Fruit fly (Drosophila melanogaster) whole organism, wandering third instar larva: ENCODE data around the gene Cdc5.
A peak's percentile ranks its signal among the peaks of the same experiment; 100 is the strongest.

ENCODE experiments used
- Abd-B ChIP-seq: fragments of >200 bp; optimal IDR thresholded peaks from 2 replicates; lab custom pipeline; 2017; ENCODE audit warnings: missing biosample characterization, missing genetic modification characterization
- CG32264 ChIP-seq: fragments of 200-800 bp; sonication (Bioruptor generic); optimal IDR thresholded peaks from 2 replicates; lab custom pipeline; 2016; ENCODE audit warnings: missing biosample characterization, missing genetic modification characterization
- CG9705 ChIP-seq: fragments of 200-800 bp; sonication (Bioruptor generic); optimal IDR thresholded peaks from 2 replicates; lab custom pipeline; 2018; ENCODE audit warnings: missing biosample characterization, mild to moderate bottlenecking, missing genetic modification characterization
- CrebA ChIP-seq: fragments of 200-800 bp; sonication (Bioruptor generic); optimal IDR thresholded peaks from 2 replicates; lab custom pipeline; 2016; ENCODE audit warnings: missing biosample characterization, mild to moderate bottlenecking, missing genetic modification characterization, borderline replicate concordance
- Dfd ChIP-seq: fragments of >200 bp; optimal IDR thresholded peaks from 2 replicates; lab custom pipeline; 2017; ENCODE audit warnings: missing biosample characterization, missing genetic modification characterization
- Dif ChIP-seq: fragments of 200-275, 200-300 bp; sonication (Bioruptor generic); optimal IDR thresholded peaks from 2 replicates; lab custom pipeline; 2018; ENCODE audit warnings: missing biosample characterization, missing genetic modification characterization; ENCODE audit not compliant: partially characterized antibody
- GATAd ChIP-seq: sonication (Bioruptor generic); optimal IDR thresholded peaks from 2 replicates; lab custom pipeline; 2016; ENCODE audit warnings: missing biosample characterization, missing genetic modification characterization
- HLH106 ChIP-seq: fragments of 200-800 bp; optimal IDR thresholded peaks from 3 replicates; lab custom pipeline; 2019; ENCODE audit warnings: missing biosample characterization, mild to moderate bottlenecking, missing genetic modification characterization, moderate library complexity
- Hnf4 ChIP-seq: fragments of 200-800 bp; sonication (Bioruptor generic); optimal IDR thresholded peaks from 2 replicates; lab custom pipeline; 2016; ENCODE audit warnings: missing biosample characterization, mild to moderate bottlenecking, missing genetic modification characterization
- Hr78 ChIP-seq: fragments of >200 bp; optimal IDR thresholded peaks from 2 replicates; lab custom pipeline; 2017; ENCODE audit warnings: missing biosample characterization, missing genetic modification characterization
- Jra ChIP-seq: sonication (Bioruptor generic); optimal IDR thresholded peaks from 2 replicates; lab custom pipeline; 2016; ENCODE audit warnings: missing biosample characterization, missing genetic modification characterization
- Mio ChIP-seq: sonication (Bioruptor generic); optimal IDR thresholded peaks from 2 replicates; lab custom pipeline; 2016; ENCODE audit warnings: missing biosample characterization, missing genetic modification characterization
- Myc ChIP-seq: fragments of >200 bp; optimal IDR thresholded peaks from 2 replicates; lab custom pipeline; 2017
- OdsH ChIP-seq: fragments of 200-800 bp; sonication (Bioruptor generic); optimal IDR thresholded peaks from 2 replicates; lab custom pipeline; 2016; ENCODE audit warnings: missing biosample characterization, mild to moderate bottlenecking, missing genetic modification characterization
- Rel ChIP-seq, 2 experiments: fragments of 200-800 bp; sonication (Bioruptor generic) in 1 of 2; optimal IDR thresholded peaks; 2 replicates in 1 of 2; 3 replicates in 1 of 2; lab custom pipeline; 2016 to 2019; ENCODE audit warnings: mild to moderate bottlenecking in 2 of 2, missing biosample characterization in 2 of 2, missing genetic modification characterization in 2 of 2, moderate library complexity in 1 of 2
- Sp1 ChIP-seq: fragments of 200-800 bp; sonication (Bioruptor generic); optimal IDR thresholded peaks from 3 replicates; lab custom pipeline; 2019; ENCODE audit warnings: missing biosample characterization, mild to moderate bottlenecking, missing genetic modification characterization, moderate library complexity
- Vsx2 ChIP-seq: fragments of 200-300, 225-300 bp; sonication (Bioruptor generic); optimal IDR thresholded peaks from 2 replicates; lab custom pipeline; 2018; ENCODE audit warnings: missing biosample characterization, missing genetic modification characterization; ENCODE audit not compliant: partially characterized antibody
- br ChIP-seq: fragments of 200-800 bp; sonication (Bioruptor generic); optimal IDR thresholded peaks from 2 replicates; lab custom pipeline; 2016; ENCODE audit warnings: missing biosample characterization, missing genetic modification characterization
- brk ChIP-seq: fragments of 200-800 bp; sonication (Bioruptor generic); optimal IDR thresholded peaks from 2 replicates; lab custom pipeline; 2016; ENCODE audit warnings: missing biosample characterization, mild to moderate bottlenecking, missing genetic modification characterization
- dl ChIP-seq, 2 experiments: fragments of 175-275, 200-275 bp in 1 of 2; fragments of 200-275 bp in 1 of 2; sonication (Bioruptor generic); optimal IDR thresholded peaks; lab custom pipeline; 2018; ENCODE audit warnings: mild to moderate bottlenecking in 2 of 2, missing biosample characterization in 2 of 2, missing genetic modification characterization in 2 of 2, moderate library complexity in 2 of 2; ENCODE audit not compliant: partially characterized antibody in 2 of 2, insufficient read depth in 1 of 2
- dmrt93B ChIP-seq: fragments of 200-800 bp; sonication (Bioruptor generic); optimal IDR thresholded peaks from 2 replicates; lab custom pipeline; 2018; ENCODE audit warnings: missing biosample characterization, mild to moderate bottlenecking, missing genetic modification characterization
- dsf ChIP-seq: sonication (Bioruptor generic); optimal IDR thresholded peaks from 2 replicates; lab custom pipeline; 2016; ENCODE audit warnings: missing biosample characterization, missing genetic modification characterization, borderline replicate concordance
- ey ChIP-seq: fragments of 200-800 bp; sonication (Bioruptor generic); optimal IDR thresholded peaks from 2 replicates; lab custom pipeline; 2016; ENCODE audit warnings: missing biosample characterization, missing genetic modification characterization
- foxo ChIP-seq, 2 experiments: fragments of 200-800 bp; sonication (Bioruptor generic); optimal IDR thresholded peaks; 2 replicates in 1 of 2; 3 replicates in 1 of 2; lab custom pipeline; 2016 to 2017; ENCODE audit warnings: missing biosample characterization in 2 of 2, missing genetic modification characterization in 2 of 2
- fru ChIP-seq: fragments of 200-800 bp; sonication (Bioruptor generic); optimal IDR thresholded peaks from 3 replicates; lab custom pipeline; 2016; ENCODE audit warnings: missing biosample characterization, mild to moderate bottlenecking, missing genetic modification characterization
- h ChIP-seq: fragments of 200-800 bp; sonication (Bioruptor generic); optimal IDR thresholded peaks from 3 replicates; lab custom pipeline; 2016; ENCODE audit warnings: missing biosample characterization, mild to moderate bottlenecking, missing genetic modification characterization
- jim ChIP-seq: fragments of 175-275, 200-325 bp; sonication (Bioruptor generic); optimal IDR thresholded peaks from 2 replicates; lab custom pipeline; 2016; ENCODE audit warnings: missing biosample characterization, mild to moderate bottlenecking, missing genetic modification characterization
- lola ChIP-seq: fragments of >200 bp; optimal IDR thresholded peaks from 2 replicates; lab custom pipeline; 2017; ENCODE audit warnings: missing biosample characterization, missing genetic modification characterization
- pan ChIP-seq: fragments of >200 bp; optimal IDR thresholded peaks from 2 replicates; lab custom pipeline; 2017
- psq ChIP-seq: fragments of 200-800 bp; sonication (Bioruptor generic); optimal IDR thresholded peaks from 3 replicates; lab custom pipeline; 2017; ENCODE audit warnings: missing biosample characterization, mild to moderate bottlenecking, missing genetic modification characterization, moderate library complexity
- rgr ChIP-seq: fragments of 200-800 bp; sonication (Bioruptor generic); optimal IDR thresholded peaks from 3 replicates; lab custom pipeline; 2016; ENCODE audit warnings: missing biosample characterization, mild to moderate bottlenecking, missing genetic modification characterization
- sv ChIP-seq: fragments of 200-800 bp; sonication (Bioruptor generic); optimal IDR thresholded peaks from 3 replicates; lab custom pipeline; 2016; ENCODE audit warnings: missing biosample characterization, missing genetic modification characterization
- tai ChIP-seq: sonication (Bioruptor generic); optimal IDR thresholded peaks from 2 replicates; lab custom pipeline; 2016; ENCODE audit warnings: missing biosample characterization, missing genetic modification characterization
- usp ChIP-seq: fragments of >200 bp; optimal IDR thresholded peaks from 2 replicates; lab custom pipeline; 2017; ENCODE audit warnings: missing biosample characterization, missing genetic modification characterization
- woc ChIP-seq: sonication (Bioruptor generic); optimal IDR thresholded peaks from 2 replicates; lab custom pipeline; 2016; ENCODE audit warnings: missing biosample characterization, mild to moderate bottlenecking, missing genetic modification characterization

Gene Cdc5

dm6 chr3L:357681-358080 lies 3.5 kb downstream of the Cdc5 start, which contains the start of gene Roc1b:
Gene Roc1b, plus strand, starts transcription at chr3L:357981.
- TF ChIP-seq h (GFP tag; lab: Kevin White, UChicago) = no peak
- no peak for TF ChIP-seq CG32264
- TF ChIP-seq ey (GFP tag; lab: Kevin White, UChicago) = no peak
- no peak for TF ChIP-seq Mio (GFP tag; lab: Kevin White, UChicago)
- no peak for TF ChIP-seq OdsH
- TF ChIP-seq dl (GFP tag; optimal IDR thresholded peaks at IDR 0.05; lab: Kevin White, UChicago; ENCODE audit: insufficient read depth in 1 of 2, partially characterized antibody in 2 of 2) = no peak
- TF ChIP-seq dsf (GFP tag; lab: Kevin White, UChicago) = no peak

dm6 chr3L:356016-356472 lies 5.1 kb downstream of the Cdc5 start, which contains the start of gene CG1231:
Gene CG1231, plus strand, starts transcription at chr3L:356422.
- TF ChIP-seq OdsH = no peak
- TF ChIP-seq, all 38 proteins: peak for 0

dm6 chr3L:350651-351228 lies 10.4 kb downstream of the Cdc5 start:
- TF ChIP-seq rgr (GFP tag; lab: Kevin White, UChicago) (peak; percentile 58), Rel (GFP tag; optimal IDR thresholded peaks at IDR 0.05; lab: Kevin White, UChicago) (no peak), Rel (tag; optimal IDR thresholded peaks at IDR 0.05; lab: Kevin White, UChicago) (no peak), psq (GFP tag; lab: Kevin White, UChicago) (peak; percentile 44), ey (GFP tag; lab: Kevin White, UChicago) (peak; percentile 58), h (GFP tag; lab: Kevin White, UChicago) (peak; percentile 72), usp (GFP tag; lab: Kevin White, UChicago) (no peak), CG9705 (no peak), CG32264 (peak; percentile 11), sv (GFP tag; lab: Kevin White, UChicago) (peak; percentile 42), OdsH (peak; percentile 52), foxo (GFP tag; optimal IDR thresholded peaks at IDR 0.05; lab: Kevin White, UChicago) (peak in 1 of 2 experiments; percentile 82), brk (no peak)
- TF ChIP-seq, all 38 proteins: peak for 8

dm6 chr3L:349751-350150 lies 11.4 kb downstream of the Cdc5 start:
- TF ChIP-seq Hr78 (GFP tag; lab: Kevin White, UChicago) = no peak
- peak; percentile 25 for TF ChIP-seq OdsH
- TF ChIP-seq Abd-B (GFP tag; lab: Kevin White, UChicago) = no peak
- TF ChIP-seq woc (GFP tag; lab: Kevin White, UChicago) = peak; percentile 8
- no peak for TF ChIP-seq tai (GFP tag; lab: Kevin White, UChicago)
- peak; percentile 25 for TF ChIP-seq fru (GFP tag; lab: Kevin White, UChicago)
- TF ChIP-seq Jra (GFP tag; lab: Kevin White, UChicago) = no peak
- peak; percentile 42 for TF ChIP-seq h (GFP tag; lab: Kevin White, UChicago)
- no peak for TF ChIP-seq Myc (lab: Kevin White, UChicago)
- no peak for TF ChIP-seq Dif
- TF ChIP-seq foxo (GFP tag; optimal IDR thresholded peaks at IDR 0.05; lab: Kevin White, UChicago) = peak in 1 of 2 experiments; percentile 39
- TF ChIP-seq sv (GFP tag; lab: Kevin White, UChicago) = no peak
- TF ChIP-seq br (GFP tag; lab: Kevin White, UChicago) = peak; percentile 22
- peak; percentile 44 for TF ChIP-seq rgr (GFP tag; lab: Kevin White, UChicago)
- TF ChIP-seq ey (GFP tag; lab: Kevin White, UChicago) = peak; percentile 38
- TF ChIP-seq Vsx2 = no peak
- TF ChIP-seq HLH106 (tag; lab: Kevin White, UChicago) = no peak
- TF ChIP-seq Rel (GFP tag; optimal IDR thresholded peaks at IDR 0.05; lab: Kevin White, UChicago) = no peak
- no peak for TF ChIP-seq Rel (tag; optimal IDR thresholded peaks at IDR 0.05; lab: Kevin White, UChicago)
- no peak for TF ChIP-seq GATAd (GFP tag; lab: Kevin White, UChicago)
- no peak for TF ChIP-seq Hnf4 (GFP tag; lab: Kevin White, UChicago)
- TF ChIP-seq CrebA (GFP tag; lab: Kevin White, UChicago) = no peak

- TF ChIP-seq jim (GFP tag; lab: Kevin White, UChicago) = no peak
- TF ChIP-seq h (GFP tag; lab: Kevin White, UChicago) = no peak
- TF ChIP-seq pan (lab: Kevin White, UChicago) = no peak
- no peak for TF ChIP-seq Myc (lab: Kevin White, UChicago)
- TF ChIP-seq lola (GFP tag; lab: Kevin White, UChicago) = no peak
- no peak for TF ChIP-seq tai (GFP tag; lab: Kevin White, UChicago)
- no peak for TF ChIP-seq dmrt93B (GFP tag; lab: Kevin White, UChicago)
- no peak for TF ChIP-seq Hnf4 (GFP tag; lab: Kevin White, UChicago)
- no peak for TF ChIP-seq Sp1 (GFP tag; lab: Kevin White, UChicago)
- TF ChIP-seq woc (GFP tag; lab: Kevin White, UChicago) = no peak
- TF ChIP-seq fru (GFP tag; lab: Kevin White, UChicago) = no peak
- no peak for TF ChIP-seq CG32264
- TF ChIP-seq Vsx2 = no peak
- no peak for TF ChIP-seq OdsH
- no peak for TF ChIP-seq Dfd (GFP tag; lab: Kevin White, UChicago)
- no peak for TF ChIP-seq Jra (GFP tag; lab: Kevin White, UChicago)
- no peak for TF ChIP-seq CG9705
- TF ChIP-seq Rel (GFP tag; optimal IDR thresholded peaks at IDR 0.05; lab: Kevin White, UChicago) = no peak
- TF ChIP-seq Rel (tag; optimal IDR thresholded peaks at IDR 0.05; lab: Kevin White, UChicago) = no peak
- no peak for TF ChIP-seq HLH106 (tag; lab: Kevin White, UChicago)
- TF ChIP-seq CrebA (GFP tag; lab: Kevin White, UChicago) = no peak
Measured at dm6 chr3L:348406-348743, 12.8 kb downstream of the Cdc5 start.
